Worm (Caenorhabditis elegans): ENCODE measurements around the gene ZC239.5.
"Not testable (repeated sequence)": the region's sequence is repeated elsewhere in the genome, so short reads cannot be mapped to it uniquely, and the experiment has no call there.

DNA sequence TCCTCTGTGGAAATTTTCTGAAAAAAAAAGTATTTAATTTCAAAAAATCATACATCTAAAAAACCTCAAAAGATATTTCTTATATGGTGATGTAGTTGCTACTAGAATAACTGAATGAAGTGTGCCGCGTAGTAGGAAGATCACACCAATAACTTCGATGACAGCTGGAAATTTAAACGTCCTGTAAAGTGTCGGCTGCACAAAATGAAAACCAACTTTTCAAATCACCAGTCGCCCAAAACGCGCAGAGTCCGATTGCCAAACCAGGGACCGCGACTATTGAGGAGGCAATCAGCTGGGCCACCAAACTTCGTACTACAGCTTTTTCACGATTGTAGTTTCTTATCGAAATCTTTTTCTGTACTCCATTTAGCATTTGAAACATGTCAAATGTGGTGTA is 9.2 kb upstream of the ZC239.5 start, which contains the start of gene sri-48:
- TF ChIP-seq dpl-1 (GFP tag; optimal IDR thresholded peaks at IDR 0.05); zip-2 (tag; optimal IDR thresholded peaks at IDR 0.05): not testable (repeated sequence)
